Worm (Caenorhabditis elegans) whole organism, L4 larva: ENCODE data around the gene F58D2.5.

Source experiments
- T20F7.1 ChIP-seq: fragments of 200-800 bp; sonication (Bioruptor generic); optimal IDR thresholded peaks from 2 replicates; lab custom pipeline; 2018; ENCODE audit warnings: mild to moderate bottlenecking, missing genetic modification characterization, missing compliant biosample characterization
- unc-62 ChIP-seq, 3 experiments: fragments of 150-350 bp in 1 of 3; sonication (generic microtip); optimal IDR thresholded peaks in 2 of 3; peaks in 1 of 3; 1 replicate in 1 of 3; 2 replicates in 2 of 3; lab custom pipeline; 2014 to 2017; ENCODE audit warnings: missing biosample characterization in 3 of 3, missing genetic modification characterization in 3 of 3, missing genetic modification reagents in 3 of 3, missing genotype in 1 of 3

- TF ChIP-seq unc-62 (GFP tag; optimal IDR thresholded peaks at IDR 0.05 in 1 of 2; lab: Kevin White, UChicago) (no peak), unc-62 (tag; optimal IDR thresholded peaks at IDR 0.05; lab: Kevin White, UChicago) (no peak), T20F7.1 (no peak)
Observed at ce11 chrIV:13193239-13193638, at the start of gene F58D2.5.
